Worm (Caenorhabditis elegans) whole organism, late embryonic: ENCODE data around the gene ZK697.8.

Source experiments
- C08G9.2 ChIP-seq: sonication (generic microtip); optimal IDR thresholded peaks from 2 replicates; lab custom pipeline; 2016; ENCODE audit warnings: mild to moderate bottlenecking, missing genetic modification characterization, moderate library complexity, missing compliant biosample characterization
- C38D4.7 ChIP-seq: fragments of 200-800 bp; sonication (Bioruptor generic); optimal IDR thresholded peaks from 2 replicates; lab custom pipeline; 2018; ENCODE audit warnings: mild to moderate bottlenecking, missing genetic modification characterization, moderate library complexity, missing compliant biosample characterization
- F13H6.1 ChIP-seq: sonication (generic microtip); optimal IDR thresholded peaks from 2 replicates; lab custom pipeline; 2016; ENCODE audit warnings: missing genetic modification characterization, missing compliant biosample characterization
- K09A11.1 ChIP-seq: sonication (generic microtip); optimal IDR thresholded peaks from 2 replicates; lab custom pipeline; 2017; ENCODE audit warnings: antibody characterized with exemption, mild to moderate bottlenecking, missing genetic modification characterization, missing compliant biosample characterization; ENCODE audit not compliant: insufficient read depth
- T23F11.4 ChIP-seq: fragments of 200-800 bp; sonication (Bioruptor generic); optimal IDR thresholded peaks from 2 replicates; lab custom pipeline; 2018; ENCODE audit warnings: mild to moderate bottlenecking, missing genetic modification characterization, missing compliant biosample characterization
- Y22D7AL.16 ChIP-seq: sonication (generic microtip); optimal IDR thresholded peaks from 2 replicates; lab custom pipeline; 2016; ENCODE audit warnings: missing genetic modification characterization, missing compliant biosample characterization
- ceh-19 ChIP-seq: fragments of 200-800 bp; sonication (Bioruptor generic); optimal IDR thresholded peaks from 2 replicates; lab custom pipeline; 2018; ENCODE audit warnings: mild to moderate bottlenecking, missing genetic modification characterization, missing compliant biosample characterization
- ceh-24 ChIP-seq: sonication (generic microtip); optimal IDR thresholded peaks from 2 replicates; lab custom pipeline; 2016; ENCODE audit warnings: mild to moderate bottlenecking, missing genetic modification characterization, missing compliant biosample characterization
- ceh-31 ChIP-seq: sonication (generic microtip); optimal IDR thresholded peaks from 2 replicates; lab custom pipeline; 2016; ENCODE audit warnings: missing genetic modification characterization, missing compliant biosample characterization
- ceh-34 ChIP-seq: sonication (generic microtip); optimal IDR thresholded peaks from 2 replicates; lab custom pipeline; 2016; ENCODE audit warnings: mild to moderate bottlenecking, missing genetic modification characterization, missing compliant biosample characterization
- ceh-45 ChIP-seq: fragments of 200-800 bp; sonication (Bioruptor generic); IDR thresholded peaks from 2 replicates; pipeline ENCODE4 v1.3.6; 2022; ENCODE audit warnings: missing genetic modification reagents, missing genetic modification characterization, missing compliant biosample characterization
- ceh-48 ChIP-seq: sonication (generic microtip); optimal IDR thresholded peaks from 2 replicates; lab custom pipeline; 2016; ENCODE audit warnings: missing genetic modification characterization, inconsistent platforms, missing compliant biosample characterization
- dmd-4 ChIP-seq: sonication (generic microtip); optimal IDR thresholded peaks from 2 replicates; lab custom pipeline; 2016; ENCODE audit warnings: borderline replicate concordance, missing genetic modification characterization, missing compliant biosample characterization
- fax-1 ChIP-seq: sonication (generic microtip); optimal IDR thresholded peaks from 2 replicates; lab custom pipeline; 2016; ENCODE audit warnings: missing genotype, missing genetic modification characterization, missing compliant biosample characterization
- fkh-6 ChIP-seq: sonication (generic microtip); optimal IDR thresholded peaks from 2 replicates; lab custom pipeline; 2016; ENCODE audit warnings: missing genetic modification characterization, missing compliant biosample characterization
- gmeb-2 ChIP-seq: sonication (generic microtip); optimal IDR thresholded peaks from 2 replicates; lab custom pipeline; 2016; ENCODE audit warnings: missing genetic modification characterization, inconsistent platforms, missing compliant biosample characterization
- hlh-30 ChIP-seq: sonication (generic microtip); optimal IDR thresholded peaks from 2 replicates; lab custom pipeline; 2017; ENCODE audit warnings: antibody characterized with exemption, missing genetic modification characterization, missing compliant biosample characterization; ENCODE audit not compliant: insufficient read depth
- hlh-6 ChIP-seq: sonication (generic microtip); optimal IDR thresholded peaks from 2 replicates; lab custom pipeline; 2016; ENCODE audit warnings: missing genotype, missing genetic modification characterization, missing compliant biosample characterization
- lim-6 ChIP-seq: sonication (generic microtip); optimal IDR thresholded peaks from 2 replicates; lab custom pipeline; 2016; ENCODE audit warnings: missing genetic modification characterization, missing compliant biosample characterization
- lin-11 ChIP-seq: fragments of 200-800 bp; sonication (Bioruptor generic); optimal IDR thresholded peaks from 2 replicates; lab custom pipeline; 2018; ENCODE audit warnings: mild to moderate bottlenecking, missing genetic modification characterization, missing compliant biosample characterization
- madf-2 ChIP-seq: sonication (generic microtip); optimal IDR thresholded peaks from 2 replicates; lab custom pipeline; 2017; ENCODE audit warnings: missing genetic modification characterization, missing compliant biosample characterization
- mec-3 ChIP-seq: sonication (generic microtip); optimal IDR thresholded peaks from 2 replicates; lab custom pipeline; 2016; ENCODE audit warnings: borderline replicate concordance, missing genetic modification characterization, missing compliant biosample characterization
- nfya-1 ChIP-seq: sonication (generic microtip); optimal IDR thresholded peaks from 2 replicates; lab custom pipeline; 2017; ENCODE audit warnings: missing genetic modification characterization, mild to moderate bottlenecking, missing compliant biosample characterization, antibody characterized with exemption, moderate library complexity
- nhr-11 ChIP-seq: fragments of 150-350 bp; optimal IDR thresholded peaks from 2 replicates; lab custom pipeline; 2014; ENCODE audit warnings: missing biosample characterization, missing genetic modification characterization
- nhr-232 ChIP-seq: sonication (generic microtip); optimal IDR thresholded peaks from 2 replicates; lab custom pipeline; 2016; ENCODE audit warnings: missing genetic modification characterization, missing compliant biosample characterization
- npax-4 ChIP-seq: sonication (generic microtip); optimal IDR thresholded peaks from 2 replicates; lab custom pipeline; 2016; ENCODE audit warnings: missing genetic modification characterization, missing compliant biosample characterization
- pag-3 ChIP-seq: sonication (generic microtip); optimal IDR thresholded peaks from 2 replicates; lab custom pipeline; 2016; ENCODE audit warnings: missing compliant biosample characterization, missing genetic modification characterization, borderline replicate concordance
- pat-9 ChIP-seq: fragments of 200-800 bp; sonication (Bioruptor generic); optimal IDR thresholded peaks from 2 replicates; lab custom pipeline; 2018; ENCODE audit warnings: mild to moderate bottlenecking, missing genetic modification characterization, moderate library complexity, missing compliant biosample characterization
- pax-1 ChIP-seq: fragments of 150-350 bp; optimal IDR thresholded peaks from 2 replicates; lab custom pipeline; 2014; ENCODE audit warnings: missing biosample characterization, missing genetic modification characterization
- pha-4 ChIP-seq: fragments of 150-350 bp; optimal IDR thresholded peaks from 2 replicates; lab custom pipeline; 2018; ENCODE audit warnings: missing biosample characterization, missing genetic modification reagents, missing genetic modification characterization
- pqm-1 ChIP-seq: sonication (generic microtip); optimal IDR thresholded peaks from 2 replicates; lab custom pipeline; 2016; ENCODE audit warnings: missing genetic modification characterization, missing compliant biosample characterization
- ref-2 ChIP-seq: sonication (generic microtip); optimal IDR thresholded peaks from 2 replicates; lab custom pipeline; 2016; ENCODE audit warnings: missing genetic modification characterization, missing compliant biosample characterization
- rnt-1 ChIP-seq: sonication (generic microtip); optimal IDR thresholded peaks from 2 replicates; lab custom pipeline; 2016; ENCODE audit warnings: missing genetic modification characterization, missing compliant biosample characterization
- sdc-2 ChIP-seq: sonication (generic microtip); optimal IDR thresholded peaks from 2 replicates; lab custom pipeline; 2016; ENCODE audit warnings: missing genotype, missing genetic modification characterization, missing compliant biosample characterization
- sox-4 ChIP-seq: sonication (generic microtip); optimal IDR thresholded peaks from 2 replicates; lab custom pipeline; 2017; ENCODE audit warnings: mild to moderate bottlenecking, missing genetic modification characterization, inconsistent platforms, missing compliant biosample characterization
- syd-9 ChIP-seq: sonication (generic microtip); optimal IDR thresholded peaks from 2 replicates; lab custom pipeline; 2016; ENCODE audit warnings: mild to moderate bottlenecking, missing genetic modification characterization, moderate library complexity, missing compliant biosample characterization
- tbx-2 ChIP-seq: sonication (generic microtip); optimal IDR thresholded peaks from 2 replicates; lab custom pipeline; 2016; ENCODE audit warnings: missing genetic modification characterization, missing compliant biosample characterization
- ttx-3 ChIP-seq: sonication (generic microtip); optimal IDR thresholded peaks from 2 replicates; lab custom pipeline; 2016; ENCODE audit warnings: missing genetic modification reagents, missing genetic modification characterization, missing compliant biosample characterization
- unc-3 ChIP-seq, 2 experiments: fragments of 200-800 bp in 1 of 2; sonication (Bioruptor generic) in 1 of 2; sonication (generic microtip) in 1 of 2; conservative IDR thresholded peaks in 1 of 2; optimal IDR thresholded peaks in 1 of 2; 2 replicates each; pipeline versions ENCODE4 v1.3.6 to Lab custom; 2016 to 2022; ENCODE audit warnings: missing compliant biosample characterization in 2 of 2, missing genetic modification characterization in 2 of 2, missing genetic modification reagents in 1 of 2
- unc-42 ChIP-seq: sonication (generic microtip); optimal IDR thresholded peaks from 2 replicates; lab custom pipeline; 2016; ENCODE audit warnings: missing genotype, missing genetic modification characterization, missing compliant biosample characterization
- unc-86 ChIP-seq: sonication (generic microtip); optimal IDR thresholded peaks from 2 replicates; lab custom pipeline; 2016; ENCODE audit warnings: missing genetic modification characterization, missing compliant biosample characterization
- zip-5 ChIP-seq: sonication (generic microtip); optimal IDR thresholded peaks from 2 replicates; lab custom pipeline; 2016; ENCODE audit warnings: missing genetic modification characterization, missing compliant biosample characterization
- ztf-16 ChIP-seq: sonication (generic microtip); optimal IDR thresholded peaks from 2 replicates; lab custom pipeline; 2017; ENCODE audit warnings: missing genetic modification characterization, missing compliant biosample characterization

ZK697.8 gene

ce11 chrV:1749053-1749452 is at the start of gene ZK697.8:
Gene ZK697.8 (minus strand): TSS chrV:1749153.
- TF ChIP-seq F13H6.1 (no peak), hlh-6 (tag; lab: Kevin White, UChicago) (no peak), hlh-30 (tag; lab: Kevin White, UChicago) (no peak), pha-4 (tag; lab: Kevin White, UChicago) (no peak), ceh-19 (GFP tag; lab: Kevin White, UChicago) (no peak), ceh-48 (tag; lab: Kevin White, UChicago) (no peak), lin-11 (tag; lab: Kevin White, UChicago) (no peak)
- TF ChIP-seq, all 69 proteins: peak for 0

ce11 chrV:1797900-1798299 is 48.9 kb upstream of the ZK697.8 start, which contains the start of gene F36H9.10:
Gene F36H9.10 (plus strand): TSS chrV:1798200.
- TF ChIP-seq npax-4 (tag; lab: Kevin White, UChicago): no peak
- TF ChIP-seq ceh-34 (tag; lab: Kevin White, UChicago): no peak
- no peak for TF ChIP-seq lim-6
- no peak for TF ChIP-seq fkh-6 (tag; lab: Kevin White, UChicago)
- TF ChIP-seq madf-2 (tag; lab: Kevin White, UChicago): no peak
- TF ChIP-seq unc-86 (tag; lab: Kevin White, UChicago): no peak
- TF ChIP-seq ceh-24 (tag; lab: Kevin White, UChicago): no peak
- TF ChIP-seq mec-3 (tag; lab: Kevin White, UChicago): no peak
- no peak for TF ChIP-seq T23F11.4 (GFP tag; lab: Kevin White, UChicago)
- no peak for TF ChIP-seq rnt-1 (tag; lab: Kevin White, UChicago)
- TF ChIP-seq nhr-11 (tag; lab: Kevin White, UChicago): no peak
- TF ChIP-seq ref-2 (tag; lab: Kevin White, UChicago): no peak
- TF ChIP-seq ceh-48 (tag; lab: Kevin White, UChicago): no peak
- TF ChIP-seq sox-4 (tag; lab: Kevin White, UChicago): no peak
- no peak for TF ChIP-seq F13H6.1
- TF ChIP-seq tbx-2 (tag; lab: Kevin White, UChicago): no peak
- TF ChIP-seq zip-5 (tag; lab: Kevin White, UChicago): no peak
- TF ChIP-seq sdc-2 (tag; lab: Kevin White, UChicago): no peak
- no peak for TF ChIP-seq ceh-19 (GFP tag; lab: Kevin White, UChicago)
- TF ChIP-seq ceh-45: no peak

ce11 chrV:1794218-1794617 is 45.3 kb upstream of the ZK697.8 start, which contains the start of gene F36H9.1:
Gene F36H9.1 (plus strand): TSS chrV:1794518.
- TF ChIP-seq dmd-4 (tag; lab: Kevin White, UChicago): no peak
- TF ChIP-seq ref-2 (tag; lab: Kevin White, UChicago): no peak
- TF ChIP-seq ttx-3 (tag; lab: Kevin White, UChicago): no peak
- no peak for TF ChIP-seq pag-3 (tag; lab: Kevin White, UChicago)
- TF ChIP-seq pha-4 (tag; lab: Kevin White, UChicago): no peak
- no peak for TF ChIP-seq pat-9 (tag; lab: Kevin White, UChicago)
- TF ChIP-seq hlh-6 (tag; lab: Kevin White, UChicago): no peak
- no peak for TF ChIP-seq ztf-16 (tag; lab: Kevin White, UChicago)
- no peak for TF ChIP-seq C08G9.2 (tag; lab: Kevin White, UChicago)
- TF ChIP-seq nhr-232 (tag; lab: Kevin White, UChicago): no peak
- no peak for TF ChIP-seq Y22D7AL.16 (tag; lab: Kevin White, UChicago)
- TF ChIP-seq ceh-31 (tag; lab: Kevin White, UChicago): no peak
- no peak for TF ChIP-seq pqm-1
- no peak for TF ChIP-seq C38D4.7 (GFP tag; lab: Kevin White, UChicago)

ce11 chrV:1789495-1789894 is 40.5 kb upstream of the ZK697.8 start:
- TF ChIP-seq K09A11.1 (tag; lab: Kevin White, UChicago) (no peak), lim-6 (no peak), nfya-1 (no peak), syd-9 (tag; lab: Kevin White, UChicago) (no peak), zip-5 (tag; lab: Kevin White, UChicago) (no peak), nhr-11 (tag; lab: Kevin White, UChicago) (no peak), sdc-2 (tag; lab: Kevin White, UChicago) (no peak), nhr-232 (tag; lab: Kevin White, UChicago) (no peak), gmeb-2 (tag; lab: Kevin White, UChicago) (no peak), pax-1 (no peak), unc-42 (no peak), unc-3 (GFP tag; conservative IDR thresholded peaks at IDR 0.05; lab: Robert Waterston, UW) (no peak), unc-3 (tag; optimal IDR thresholded peaks at IDR 0.05; lab: Kevin White, UChicago) (no peak), fax-1 (tag; lab: Kevin White, UChicago) (no peak)
